Worm (Caenorhabditis elegans): ENCODE data around the gene mex-1.

DNA sequence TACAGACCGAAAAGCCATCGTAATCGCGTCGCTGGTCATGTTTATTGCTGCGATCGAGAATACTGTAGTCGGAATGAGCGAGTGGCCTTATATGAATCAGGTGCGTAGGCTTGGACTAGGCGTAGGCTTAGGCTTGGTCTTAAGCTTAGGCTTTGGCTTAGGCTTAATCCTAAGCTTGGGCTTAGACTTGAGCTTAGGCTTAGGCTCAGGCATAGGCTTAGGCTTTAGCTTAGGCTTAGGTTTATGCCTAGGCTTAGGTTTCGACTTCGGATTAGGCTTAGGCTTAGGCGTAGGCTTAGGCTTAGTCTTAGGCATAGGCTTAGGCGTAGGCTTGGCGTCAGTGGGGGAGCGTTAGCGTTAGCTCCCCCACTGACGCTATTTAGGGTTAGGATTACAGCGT, 13.6 kb upstream of the mex-1 start:
- TF ChIP-seq pha-4 (tag; optimal IDR thresholded peaks at IDR 0.05): no peak
- no peak for TF ChIP-seq blmp-1 (tag; optimal IDR thresholded peaks at IDR 0.05)
- TF ChIP-seq ztf-11 (tag; optimal IDR thresholded peaks at IDR 0.05): no peak
- TF ChIP-seq snpc-4 (tag; optimal IDR thresholded peaks at IDR 0.05): no peak
- no peak for TF ChIP-seq bed-3 (GFP tag; optimal IDR thresholded peaks at IDR 0.05)
- TF ChIP-seq nhr-237 (tag; optimal IDR thresholded peaks at IDR 0.05): no peak
- no peak for TF ChIP-seq mls-2 (tag; optimal IDR thresholded peaks at IDR 0.05)
- no peak for TF ChIP-seq nhr-76 (tag; optimal IDR thresholded peaks at IDR 0.05)
- no peak for TF ChIP-seq nhr-12 (tag; optimal IDR thresholded peaks at IDR 0.05)
- no peak for TF ChIP-seq ceh-43 (GFP tag; optimal IDR thresholded peaks at IDR 0.05)
- TF ChIP-seq unc-62 (GFP tag; optimal IDR thresholded peaks at IDR 0.05): no peak
- TF ChIP-seq lin-13 (tag; optimal IDR thresholded peaks at IDR 0.05): no peak
- no peak for TF ChIP-seq mab-5 (tag; optimal IDR thresholded peaks at IDR 0.05)

Data from whole organism, mixed stage, embryonic.